Fruit fly (Drosophila melanogaster) whole organism, embryonic: ENCODE measurements around the gene GNBP3.
A peak's percentile ranks its signal among the peaks of the same experiment; 100 is the strongest.

ENCODE experiments used
- Adf1 ChIP-seq: fragments of 200-800 bp; sonication (Bioruptor generic); IDR thresholded peaks from 2 replicates; pipeline ENCODE4 v1.3.6; 2022; ENCODE audit warnings: missing biosample characterization, missing genetic modification characterization
- Blimp-1 ChIP-seq: fragments of 200-800 bp; sonication (Bioruptor generic); optimal IDR thresholded peaks from 3 replicates; lab custom pipeline; 2018; ENCODE audit warnings: missing biosample characterization, missing genetic modification characterization, mild to moderate bottlenecking, moderate library complexity, missing genetic modification reagents
- CG10979 ChIP-seq: fragments of 200-800 bp; sonication (Bioruptor generic); optimal IDR thresholded peaks from 2 replicates; lab custom pipeline; 2018; ENCODE audit warnings: missing biosample characterization, mild to moderate bottlenecking, missing genetic modification characterization, moderate library complexity
- CG11093 ChIP-seq: fragments of 200-800 bp; sonication (Bioruptor generic); IDR thresholded peaks from 3 replicates; pipeline ENCODE4 v1.3.6; 2022; ENCODE audit warnings: missing biosample characterization, missing genetic modification characterization
- CG12769 ChIP-seq: fragments of 200-800 bp; sonication (Bioruptor generic); optimal IDR thresholded peaks from 2 replicates; lab custom pipeline; 2019; ENCODE audit warnings: missing biosample characterization, mild to moderate bottlenecking, missing genetic modification characterization, moderate library complexity
- CG13424 ChIP-seq: fragments of 200-800 bp; sonication (Bioruptor generic); optimal IDR thresholded peaks from 2 replicates; lab custom pipeline; 2019; ENCODE audit warnings: missing biosample characterization, mild to moderate bottlenecking, missing genetic modification characterization, moderate library complexity
- CG15011 ChIP-seq: fragments of 200-800 bp; sonication (Bioruptor generic); optimal IDR thresholded peaks from 3 replicates; lab custom pipeline; 2018; ENCODE audit warnings: missing biosample characterization, mild to moderate bottlenecking, missing genetic modification characterization
- CG16863 ChIP-seq: fragments of 200-800 bp; sonication (Bioruptor generic); optimal IDR thresholded peaks from 3 replicates; lab custom pipeline; 2016; ENCODE audit warnings: missing biosample characterization, missing genetic modification characterization
- CG17328 ChIP-seq: fragments of 200-800 bp; sonication (Bioruptor generic); IDR thresholded peaks from 2 replicates; pipeline ENCODE4 v1.3.6; 2022; ENCODE audit warnings: missing biosample characterization, missing genetic modification characterization
- CG17361 ChIP-seq: fragments of 200-800 bp; sonication (Bioruptor generic); IDR thresholded peaks from 3 replicates; pipeline ENCODE4 v1.3.6; 2022; ENCODE audit warnings: missing biosample characterization, missing genetic modification characterization
- CG17802 ChIP-seq: fragments of 200-800 bp; sonication (Bioruptor generic); optimal IDR thresholded peaks from 2 replicates; lab custom pipeline; 2018; ENCODE audit warnings: missing biosample characterization, mild to moderate bottlenecking, missing genetic modification characterization, moderate library complexity
- CG1792 ChIP-seq: fragments of 200-800 bp; sonication (Bioruptor generic); optimal IDR thresholded peaks from 2 replicates; lab custom pipeline; 2016; ENCODE audit warnings: missing biosample characterization, missing genetic modification characterization
- CG18262 ChIP-seq: fragments of 200-800 bp; optimal IDR thresholded peaks from 3 replicates; lab custom pipeline; 2019; ENCODE audit warnings: missing biosample characterization, mild to moderate bottlenecking, missing genetic modification characterization, moderate library complexity
- CG2199 ChIP-seq: fragments of 200-800 bp; sonication (Bioruptor generic); IDR thresholded peaks from 3 replicates; pipeline ENCODE4 v1.3.6; 2022; ENCODE audit warnings: missing biosample characterization, missing genetic modification characterization
- CG3065 ChIP-seq: fragments of 200-800 bp; sonication (Bioruptor generic); optimal IDR thresholded peaks from 2 replicates; lab custom pipeline; 2016; ENCODE audit warnings: missing biosample characterization, missing genetic modification characterization
- CG32772 ChIP-seq: fragments of 200-800 bp; sonication (Bioruptor generic); IDR thresholded peaks from 2 replicates; pipeline ENCODE4 v1.3.6; 2022; ENCODE audit warnings: missing biosample characterization, missing genetic modification characterization
- CG33213 ChIP-seq: fragments of 200-800 bp; sonication (Bioruptor generic); optimal IDR thresholded peaks from 3 replicates; lab custom pipeline; 2016; ENCODE audit warnings: missing biosample characterization, missing genetic modification characterization
- CG34422 ChIP-seq: fragments of 200-800 bp; sonication (Bioruptor generic); IDR thresholded peaks from 3 replicates; pipeline ENCODE4 v1.3.6; 2022; ENCODE audit warnings: missing biosample characterization, missing genetic modification characterization
- CG3726 ChIP-seq: fragments of 200-800 bp; sonication (Bioruptor generic); IDR thresholded peaks from 3 replicates; pipeline ENCODE4, ENCODE4 v1.3.6; 2022; ENCODE audit warnings: missing biosample characterization, missing genetic modification characterization
- CG4360 ChIP-seq: fragments of 200-800 bp; sonication (Bioruptor generic); IDR thresholded peaks from 2 replicates; pipeline ENCODE4 v1.3.6; 2022; ENCODE audit warnings: missing biosample characterization, missing genetic modification characterization
- CG4854 ChIP-seq: fragments of 200-800 bp; sonication (Bioruptor generic); optimal IDR thresholded peaks from 2 replicates; lab custom pipeline; 2016; ENCODE audit warnings: missing biosample characterization, missing genetic modification characterization, inconsistent platforms
- CG6272 ChIP-seq: fragments of 200-800 bp; sonication (Bioruptor generic); IDR thresholded peaks from 2 replicates; pipeline ENCODE4 v1.3.6; 2022; ENCODE audit warnings: missing biosample characterization, missing genetic modification characterization
- CG8089 ChIP-seq: fragments of 200-800 bp; sonication (Bioruptor generic); optimal IDR thresholded peaks from 3 replicates; lab custom pipeline; 2016; ENCODE audit warnings: missing biosample characterization, missing genetic modification characterization
- CG8290 ChIP-seq, 3 experiments: fragments of 200-800 bp; sonication (Bioruptor generic); optimal IDR thresholded peaks; 2 replicates each; lab custom pipeline; 2016 to 2019; ENCODE audit warnings: missing biosample characterization in 3 of 3, missing genetic modification characterization in 3 of 3, mild to moderate bottlenecking in 2 of 3, moderate library complexity in 1 of 3
- CG8359 ChIP-seq: fragments of 200-800 bp; sonication (Bioruptor generic); optimal IDR thresholded peaks from 2 replicates; lab custom pipeline; 2017; ENCODE audit warnings: missing biosample characterization, mild to moderate bottlenecking, missing genetic modification characterization, borderline replicate concordance
- CG8478 ChIP-seq: fragments of >200 bp; optimal IDR thresholded peaks from 2 replicates; lab custom pipeline; 2018
- Dp ChIP-seq: fragments of 200-800 bp; sonication (Bioruptor generic); optimal IDR thresholded peaks from 2 replicates; lab custom pipeline; 2018; ENCODE audit warnings: missing biosample characterization, mild to moderate bottlenecking, missing genetic modification characterization, moderate library complexity
- Ets65A ChIP-seq: fragments of 200-800 bp; sonication (Bioruptor generic); peaks from one replicate; lab custom pipeline; 2016; ENCODE audit warnings: missing biosample characterization, missing genetic modification characterization
- GATAe ChIP-seq: fragments of 200-800 bp; sonication (Bioruptor generic); conservative IDR thresholded peaks from 2 replicates; pipeline ENCODE4 v1.3.6; 2022; ENCODE audit warnings: missing biosample characterization, missing genetic modification characterization
- Hr3 ChIP-seq: fragments of 200-800 bp; sonication (Bioruptor generic); optimal IDR thresholded peaks from 3 replicates; lab custom pipeline; 2016; ENCODE audit warnings: missing biosample characterization, missing genetic modification characterization
- MTF-1 ChIP-seq: fragments of 200-800 bp; sonication (Bioruptor generic); optimal IDR thresholded peaks from 2 replicates; lab custom pipeline; 2018; ENCODE audit warnings: missing biosample characterization, mild to moderate bottlenecking, missing genetic modification characterization, borderline replicate concordance
- Mes4 ChIP-seq: fragments of 200-800 bp; sonication (Bioruptor generic); optimal IDR thresholded peaks from 2 replicates; lab custom pipeline; 2016; ENCODE audit warnings: missing biosample characterization, missing genetic modification characterization
- YL-1 ChIP-seq: fragments of 200-800 bp; sonication (Bioruptor generic); optimal IDR thresholded peaks from 3 replicates; lab custom pipeline; 2017; ENCODE audit warnings: missing biosample characterization, mild to moderate bottlenecking, missing genetic modification characterization
- ac ChIP-seq: fragments of 200-800 bp; sonication (Bioruptor generic); optimal IDR thresholded peaks from 3 replicates; lab custom pipeline; 2017; ENCODE audit warnings: missing biosample characterization, mild to moderate bottlenecking, missing genetic modification characterization
- bcd ChIP-seq: fragments of 200-800 bp; sonication (Bioruptor generic); optimal IDR thresholded peaks from 2 replicates; lab custom pipeline; 2017; ENCODE audit warnings: missing biosample characterization, mild to moderate bottlenecking, missing genetic modification characterization
- cato ChIP-seq: fragments of 200-800 bp; sonication (Bioruptor generic); optimal IDR thresholded peaks from 2 replicates; lab custom pipeline; 2016; ENCODE audit warnings: missing biosample characterization, missing genetic modification characterization, borderline replicate concordance
- fd3F ChIP-seq: fragments of 200-800 bp; sonication (Bioruptor generic); optimal IDR thresholded peaks from 2 replicates; lab custom pipeline; 2018; ENCODE audit warnings: missing biosample characterization, mild to moderate bottlenecking, missing genetic modification characterization, moderate library complexity
- gfzf ChIP-seq: fragments of 200-800 bp; sonication (Bioruptor generic); optimal IDR thresholded peaks from 2 replicates; lab custom pipeline; 2016; ENCODE audit warnings: missing biosample characterization, mild to moderate bottlenecking, missing genetic modification characterization, moderate library complexity
- grn ChIP-seq: fragments of 200-800 bp; sonication (Bioruptor generic); optimal IDR thresholded peaks from 3 replicates; lab custom pipeline; 2017; ENCODE audit warnings: missing biosample characterization, missing genetic modification characterization
- hbn ChIP-seq: fragments of 200-800 bp; sonication (Bioruptor generic); IDR thresholded peaks from 2 replicates; pipeline ENCODE4 v1.3.6; 2022; ENCODE audit warnings: missing biosample characterization, missing genetic modification characterization; ENCODE audit not compliant: partially characterized antibody
- her ChIP-seq: fragments of 200-800 bp; sonication (Bioruptor generic); optimal IDR thresholded peaks from 2 replicates; lab custom pipeline; 2016; ENCODE audit warnings: missing biosample characterization, missing genetic modification characterization
- jumu ChIP-seq: fragments of 200-800 bp; sonication (Bioruptor generic); optimal IDR thresholded peaks from 3 replicates; lab custom pipeline; 2016; ENCODE audit warnings: missing biosample characterization, missing genetic modification characterization
- lbe ChIP-seq: fragments of 200-800 bp; sonication (Bioruptor generic); optimal IDR thresholded peaks from 2 replicates; lab custom pipeline; 2016; ENCODE audit warnings: missing biosample characterization, mild to moderate bottlenecking, missing genetic modification characterization
- nom ChIP-seq: fragments of 200-800 bp; sonication (Bioruptor generic); optimal IDR thresholded peaks from 2 replicates; lab custom pipeline; 2017; ENCODE audit warnings: missing biosample characterization, missing genetic modification characterization, mild to moderate bottlenecking, moderate library complexity, missing genetic modification reagents
- sc ChIP-seq, 3 experiments: fragments of >200 bp in 2 of 3; fragments of 200-800 bp in 1 of 3; sonication (Bioruptor generic) in 1 of 3; optimal IDR thresholded peaks; 2 replicates in 2 of 3; 3 replicates in 1 of 3; lab custom pipeline; 2017; ENCODE audit warnings: mild to moderate bottlenecking in 1 of 3, missing biosample characterization in 1 of 3, missing genetic modification characterization in 1 of 3, missing genetic modification reagents in 1 of 3
- sna ChIP-seq: fragments of 200-800 bp; sonication (Bioruptor generic); IDR thresholded peaks from 2 replicates; pipeline ENCODE4 v1.3.6; 2022; ENCODE audit warnings: missing biosample characterization, missing genetic modification characterization; ENCODE audit not compliant: partially characterized antibody
- sug ChIP-seq: fragments of 200-800 bp; optimal IDR thresholded peaks from 2 replicates; lab custom pipeline; 2019; ENCODE audit warnings: missing biosample characterization, mild to moderate bottlenecking, missing genetic modification characterization, moderate library complexity
- tio ChIP-seq: fragments of 200-800 bp; sonication (Bioruptor generic); optimal IDR thresholded peaks from 2 replicates; lab custom pipeline; 2017; ENCODE audit warnings: missing biosample characterization, missing genetic modification characterization, inconsistent platforms
- tup ChIP-seq: fragments of 200-800 bp; sonication (Bioruptor generic); optimal IDR thresholded peaks from 2 replicates; lab custom pipeline; 2016; ENCODE audit warnings: missing biosample characterization, mild to moderate bottlenecking, missing genetic modification characterization, moderate library complexity
- zen ChIP-seq: fragments of 200-800 bp; sonication (Bioruptor generic); optimal IDR thresholded peaks from 3 replicates; lab custom pipeline; 2018; ENCODE audit warnings: missing biosample characterization, mild to moderate bottlenecking, missing genetic modification characterization, moderate library complexity

GNBP3 gene

dm6 chr3L:8920710-8921109 is 34.1 kb upstream of the GNBP3 start (continued):
- TF ChIP-seq CG8478 = no peak
- peak; percentile 57 for TF ChIP-seq CG32772
- peak; percentile 54 for TF ChIP-seq CG1792
- no peak for TF ChIP-seq jumu
- no peak for TF ChIP-seq grn
- TF ChIP-seq CG8359 (GFP tag; lab: Kevin White, UChicago) = peak; percentile 12
- TF ChIP-seq CG10979 (tag; lab: Kevin White, UChicago) = peak; percentile 51
- TF ChIP-seq GATAe (GFP tag; lab: Robert Waterston, UW) = no peak; the same call in 1 of the 2 replicates
- TF ChIP-seq CG13424 (tag; lab: Kevin White, UChicago) = peak; percentile 72
- peak; percentile 1 for TF ChIP-seq CG8089 (GFP tag; lab: Kevin White, UChicago)
- peak; percentile 4 for TF ChIP-seq MTF-1 (GFP tag; lab: Kevin White, UChicago)
- TF ChIP-seq bcd (GFP tag; lab: Kevin White, UChicago) = peak; percentile 68
- no peak for TF ChIP-seq ac (GFP tag; lab: Kevin White, UChicago)
- TF ChIP-seq CG15011 = peak; percentile 36
- TF ChIP-seq CG34422 (GFP tag; lab: Robert Waterston, UW) = peak; percentile 66
- TF ChIP-seq zen (tag; lab: Kevin White, UChicago) = no peak
- TF ChIP-seq Blimp-1 (GFP tag; lab: Kevin White, UChicago) = peak; percentile 65
- peak; percentile 32 for TF ChIP-seq cato (GFP tag; lab: Kevin White, UChicago)
- TF ChIP-seq tup = no peak
- TF ChIP-seq tio = peak; percentile 46
- peak; percentile 33 for TF ChIP-seq her (GFP tag; lab: Kevin White, UChicago)
- TF ChIP-seq CG3065 (GFP tag; lab: Kevin White, UChicago) = peak; percentile 41
- TF ChIP-seq lbe (GFP tag; lab: Kevin White, UChicago) = no peak
- peak; percentile 28 for TF ChIP-seq sug (tag; lab: Kevin White, UChicago)
- TF ChIP-seq sc (optimal IDR thresholded peaks at IDR 0.05; lab: Kevin White, UChicago) = no peak
- TF ChIP-seq sc (GFP tag; optimal IDR thresholded peaks at IDR 0.05; lab: Kevin White, UChicago) = peak; percentile 15
- TF ChIP-seq YL-1 (GFP tag; lab: Kevin White, UChicago) = no peak
- peak; percentile 73 for TF ChIP-seq CG17328
- TF ChIP-seq Dp (GFP tag; lab: Kevin White, UChicago) = no peak
- no peak for TF ChIP-seq CG2199 (GFP tag; lab: Robert Waterston, UW)
- no peak for TF ChIP-seq Ets65A (GFP tag; lab: Kevin White, UChicago)
- TF ChIP-seq nom (GFP tag; lab: Kevin White, UChicago) = no peak
- peak; percentile 64 for TF ChIP-seq CG16863 (GFP tag; lab: Kevin White, UChicago)
- peak; percentile 84 for TF ChIP-seq CG12769 (tag; lab: Kevin White, UChicago)
- no peak for TF ChIP-seq CG8290 (GFP tag; optimal IDR thresholded peaks at IDR 0.05; lab: Kevin White, UChicago)
- TF ChIP-seq CG8290 (tag; optimal IDR thresholded peaks at IDR 0.05; lab: Kevin White, UChicago) = peak in 1 of 2 experiments; percentile 82
- TF ChIP-seq Mes4 (GFP tag; lab: Kevin White, UChicago) = peak; percentile 49
- TF ChIP-seq sna (GFP tag; lab: Robert Waterston, UW) = no peak
- peak; percentile 50; the same call in 1 of the 3 replicates for TF ChIP-seq CG3726 (GFP tag; lab: Robert Waterston, UW)
- peak; percentile 57; the same call in 2 of the 3 replicates for TF ChIP-seq CG17361 (GFP tag; lab: Robert Waterston, UW)
- TF ChIP-seq Hr3 = peak; percentile 53
- TF ChIP-seq CG11093 (GFP tag; lab: Robert Waterston, UW) = no peak; the same call in 2 of the 3 replicates
- no peak for TF ChIP-seq gfzf (GFP tag; lab: Kevin White, UChicago)
- TF ChIP-seq CG4854 (GFP tag; lab: Kevin White, UChicago) = peak; percentile 36
- no peak for TF ChIP-seq Adf1 (GFP tag; lab: Robert Waterston, UW)
- peak; percentile 60 for TF ChIP-seq CG18262 (tag; lab: Kevin White, UChicago)
- peak; percentile 6 for TF ChIP-seq CG33213 (GFP tag; lab: Kevin White, UChicago)
- no peak for TF ChIP-seq CG17802
- no peak; the same call in 1 of the 2 replicates for TF ChIP-seq CG4360 (GFP tag; lab: Robert Waterston, UW)
- TF ChIP-seq hbn (GFP tag; lab: Robert Waterston, UW) = no peak
- TF ChIP-seq CG6272 = no peak
- peak; percentile 27 for TF ChIP-seq fd3F
